Fruit fly (Drosophila melanogaster): ENCODE results near the gene CG5282.
A peak's percentile ranks its signal among the peaks of the same experiment; 100 is the strongest.

CG5282 gene

dm6 chr3L:20452813-20453682 lies 27.2 kb upstream of the CG5282 start, which contains the start of gene CG5199 (continued):
- TF ChIP-seq ato (GFP tag; IDR thresholded peaks at IDR 0.05; ENCODE audit: partially characterized antibody) (peak; percentile 32; the same call in 1 of the 2 replicates), crol (GFP tag; IDR thresholded peaks at IDR 0.05) (no peak; the same call in 1 of the 2 replicates), CG5245 (GFP tag; optimal IDR thresholded peaks at IDR 0.05) (no peak), CG32532 (GFP tag; IDR thresholded peaks at IDR 0.05) (peak; percentile 49; the same call in 1 of the 2 replicates), CG30431 (GFP tag; optimal IDR thresholded peaks at IDR 0.05) (peak; percentile 42), ssp (GFP tag; IDR thresholded peaks at IDR 0.05) (peak; percentile 53; the same call in 1 of the 2 replicates), CG8478 (optimal IDR thresholded peaks at IDR 0.05) (no peak), CG17361 (GFP tag; IDR thresholded peaks at IDR 0.05) (peak; percentile 90), so (GFP tag; IDR thresholded peaks at IDR 0.05) (no peak), maf-S (GFP tag; optimal IDR thresholded peaks at IDR 0.05) (peak; percentile 4), fd96Cb (tag; optimal IDR thresholded peaks at IDR 0.05) (peak; percentile 76), pnt (GFP tag; optimal IDR thresholded peaks at IDR 0.05) (peak; percentile 70), Pdp1 (GFP tag; optimal IDR thresholded peaks at IDR 0.05) (peak in 1 of 2 experiments; percentile 56), fd102C (GFP tag; optimal IDR thresholded peaks at IDR 0.05) (no peak), corto (GFP tag; optimal IDR thresholded peaks at IDR 0.05) (no peak), Gsc (GFP tag; IDR thresholded peaks at IDR 0.05) (no peak), gsb-n (tag; optimal IDR thresholded peaks at IDR 0.05) (peak; percentile 70), bcd (GFP tag; optimal IDR thresholded peaks at IDR 0.05) (peak; percentile 77), repo (GFP tag; optimal IDR thresholded peaks at IDR 0.05) (no peak), Jarid2 (GFP tag; optimal IDR thresholded peaks at IDR 0.05) (peak; percentile 25), CG15269 (tag; optimal IDR thresholded peaks at IDR 0.05) (peak; percentile 58), HmgZ (tag; optimal IDR thresholded peaks at IDR 0.05) (no peak), gfzf (GFP tag; optimal IDR thresholded peaks at IDR 0.05) (peak; percentile 33), tx (GFP tag; optimal IDR thresholded peaks at IDR 0.05) (no peak), CG15479 (GFP tag; optimal IDR thresholded peaks at IDR 0.05) (peak; percentile 43), scrt (GFP tag; optimal IDR thresholded peaks at IDR 0.05) (no peak), Ptx1 (GFP tag; IDR thresholded peaks at IDR 0.05) (peak; percentile 80), Atf3 (GFP tag; optimal IDR thresholded peaks at IDR 0.05) (no peak), Nf-YA (GFP tag; IDR thresholded peaks at IDR 0.05) (no peak), ro (GFP tag; IDR thresholded peaks at IDR 0.05) (no peak), CG1792 (GFP tag; optimal IDR thresholded peaks at IDR 0.05) (peak; percentile 2), CG15011 (GFP tag; optimal IDR thresholded peaks at IDR 0.05) (no peak), unpg (GFP tag; optimal IDR thresholded peaks at IDR 0.05) (peak; percentile 66), usp (GFP tag; optimal IDR thresholded peaks at IDR 0.05) (no peak), luna (GFP tag; optimal IDR thresholded peaks at IDR 0.05) (no peak), ci (GFP tag; IDR thresholded peaks at IDR 0.05) (no peak), Ada2b (GFP tag; IDR thresholded peaks at IDR 0.05) (peak; percentile 62), CrebB (tag; optimal IDR thresholded peaks at IDR 0.05) (no peak), CG12219 (GFP tag; optimal IDR thresholded peaks at IDR 0.05) (no peak), CG1647 (GFP tag; optimal IDR thresholded peaks at IDR 0.05) (peak; percentile 25), CG11504 (tag; optimal IDR thresholded peaks at IDR 0.05) (peak; percentile 83), Med (GFP tag) (peak; percentile 56), CG12299 (tag; optimal IDR thresholded peaks at IDR 0.05) (peak; percentile 45), Oli (tag; optimal IDR thresholded peaks at IDR 0.05) (peak; percentile 56), CG7928 (GFP tag; optimal IDR thresholded peaks at IDR 0.05) (no peak), ap (GFP tag; IDR thresholded peaks at IDR 0.05) (0 out of 2 replicates have a peak, but pooled peaks have one; percentile 24), sna (GFP tag; IDR thresholded peaks at IDR 0.05; ENCODE audit: partially characterized antibody) (peak; percentile 60; the same call in 1 of the 2 replicates), CG18619 (GFP tag; optimal IDR thresholded peaks at IDR 0.05) (peak; percentile 55), oc (tag; optimal IDR thresholded peaks at IDR 0.05) (no peak)

All from whole organism, embryonic.